Fruit fly (Drosophila melanogaster): ENCODE measurements around the gene CG13082.

Gene CG13082

DNA sequence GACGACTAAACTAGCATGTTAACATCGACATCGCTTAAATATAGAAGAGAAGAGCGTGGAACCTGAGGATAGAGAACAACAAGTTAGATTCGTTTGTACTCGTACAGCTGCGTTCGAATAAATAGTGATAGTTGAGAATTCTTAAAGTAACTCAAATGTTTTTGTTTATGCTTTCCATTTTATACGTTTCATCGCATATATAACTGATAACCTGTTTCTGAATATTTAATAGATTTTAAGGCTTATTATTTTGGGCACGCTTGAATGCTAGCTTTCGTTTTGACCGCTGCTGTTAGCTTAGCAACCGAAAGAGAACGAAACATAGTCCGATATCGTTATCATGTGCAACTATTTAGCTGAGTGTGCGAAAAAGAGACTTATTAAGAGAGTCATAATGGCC, 9.9 kb upstream of the CG13082 start (continued):
- TF ChIP-seq ranshi (GFP tag; IDR thresholded peaks at IDR 0.05) (peak; percentile 96), btn (GFP tag; optimal IDR thresholded peaks at IDR 0.05) (peak; percentile 62), Hr39 (optimal IDR thresholded peaks at IDR 0.05) (no peak), CG4854 (GFP tag; optimal IDR thresholded peaks at IDR 0.05) (peak; percentile 94), Lhr (GFP tag; optimal IDR thresholded peaks at IDR 0.05) (peak; percentile 25), ase (GFP tag; IDR thresholded peaks at IDR 0.05) (peak; percentile 93), CG18599 (GFP tag; optimal IDR thresholded peaks at IDR 0.05) (peak; percentile 99), tio (GFP tag; optimal IDR thresholded peaks at IDR 0.05) (no peak), CG12942 (GFP tag; optimal IDR thresholded peaks at IDR 0.05) (peak; percentile 85), Tbp (GFP tag; optimal IDR thresholded peaks at IDR 0.05) (no peak), CTCF (GFP tag; optimal IDR thresholded peaks at IDR 0.05) (peak; percentile 45), tgo (GFP tag; IDR thresholded peaks at IDR 0.05) (peak; percentile 97), cas (GFP tag; IDR thresholded peaks at IDR 0.05) (peak; percentile 97), repo (GFP tag; optimal IDR thresholded peaks at IDR 0.05) (peak; percentile 85), toy (GFP tag; IDR thresholded peaks at IDR 0.05) (peak; percentile 92), CG11247 (GFP tag; IDR thresholded peaks at IDR 0.05) (peak; percentile 97), CG18764 (GFP tag; optimal IDR thresholded peaks at IDR 0.05) (peak; percentile 79), hb (GFP tag; IDR thresholded peaks at IDR 0.05; ENCODE audit: partially characterized antibody) (no peak), sens (GFP tag) (peak; percentile 98), nmo (GFP tag; optimal IDR thresholded peaks at IDR 0.05) (peak; percentile 91), CG43689 (GFP tag; IDR thresholded peaks at IDR 0.05) (peak; percentile 83), Six4 (GFP tag; optimal IDR thresholded peaks at IDR 0.05) (peak; percentile 84), CG7556 (GFP tag; optimal IDR thresholded peaks at IDR 0.05) (peak; percentile 95), mirr (GFP tag; optimal IDR thresholded peaks at IDR 0.05) (peak; percentile 95), Side (GFP tag; optimal IDR thresholded peaks at IDR 0.05) (peak; percentile 94), pan (optimal IDR thresholded peaks at IDR 0.05) (no peak), pan (GFP tag; optimal IDR thresholded peaks at IDR 0.05 in 1 of 2, IDR thresholded peaks at IDR 0.05 in 1 of 2) (peak in 1 of 2 experiments; percentile 98), ro (GFP tag; IDR thresholded peaks at IDR 0.05) (peak; percentile 81), CG4404 (GFP tag; IDR thresholded peaks at IDR 0.05) (peak; percentile 84), CG18619 (GFP tag; optimal IDR thresholded peaks at IDR 0.05) (peak; percentile 95), usp (GFP tag; optimal IDR thresholded peaks at IDR 0.05) (no peak), CG10543 (GFP tag; optimal IDR thresholded peaks at IDR 0.05) (peak; percentile 76), Med (GFP tag) (peak; percentile 100), p53 (GFP tag; optimal IDR thresholded peaks at IDR 0.05) (peak; percentile 29), ems (GFP tag; optimal IDR thresholded peaks at IDR 0.05) (peak; percentile 96), CG33213 (GFP tag; optimal IDR thresholded peaks at IDR 0.05) (peak; percentile 94), Ravus (GFP tag; IDR thresholded peaks at IDR 0.05) (peak; percentile 88), cg (GFP tag; optimal IDR thresholded peaks at IDR 0.05) (no peak), br (optimal IDR thresholded peaks at IDR 0.05) (no peak), Trl (optimal IDR thresholded peaks at IDR 0.05) (peak in 1 of 2 experiments; percentile 82), Trl (GFP tag; optimal IDR thresholded peaks at IDR 0.05) (peak; percentile 90), CG13775 (GFP tag; optimal IDR thresholded peaks at IDR 0.05) (peak; percentile 94), esg (GFP tag; conservative IDR thresholded peaks at IDR 0.05) (peak; percentile 93), sens-2 (GFP tag; IDR thresholded peaks at IDR 0.05) (peak; percentile 78)

DNA sequence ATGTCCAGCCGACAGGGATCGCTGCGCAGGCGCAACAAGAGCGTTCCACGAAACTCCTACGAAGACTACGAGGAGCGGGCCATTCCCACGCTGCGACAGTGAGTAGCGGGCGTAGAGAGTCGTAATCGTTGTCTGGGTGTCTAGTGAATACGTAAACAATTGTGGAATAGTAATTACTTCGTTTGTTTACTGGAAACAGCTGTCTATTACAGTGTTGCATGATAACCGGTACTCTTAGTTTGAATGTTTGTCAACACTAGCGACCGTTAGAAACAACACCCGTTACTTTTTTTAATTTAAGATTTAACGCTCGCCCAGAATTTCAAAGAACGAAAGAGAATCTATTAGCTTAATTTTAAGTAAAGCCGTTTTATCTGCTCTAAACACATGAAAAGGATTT, 8.1 kb upstream of the CG13082 start, which contains the start of gene CG10165:
CG10165 (minus strand) TSS at position 214 of the 400 bp plus-strand sequence.
- TF ChIP-seq disco-r (GFP tag; optimal IDR thresholded peaks at IDR 0.05), result no peak
- TF ChIP-seq CG30431 (GFP tag; optimal IDR thresholded peaks at IDR 0.05), result no peak
- no peak for TF ChIP-seq Xbp1 (GFP tag; optimal IDR thresholded peaks at IDR 0.05)
- TF ChIP-seq pros (GFP tag; optimal IDR thresholded peaks at IDR 0.05), result no peak
- peak; percentile 19 for TF ChIP-seq lbe (GFP tag; optimal IDR thresholded peaks at IDR 0.05)
- no peak for TF ChIP-seq sc (optimal IDR thresholded peaks at IDR 0.05)
- TF ChIP-seq sc (GFP tag; optimal IDR thresholded peaks at IDR 0.05), result no peak
- no peak for TF ChIP-seq gt (GFP tag; IDR thresholded peaks at IDR 0.05)
- no peak for TF ChIP-seq CG1647 (GFP tag; optimal IDR thresholded peaks at IDR 0.05)
- TF ChIP-seq bowl (GFP tag; IDR thresholded peaks at IDR 0.05), result no peak
- TF ChIP-seq CG34422 (GFP tag; IDR thresholded peaks at IDR 0.05), result peak; percentile 36; the same call in 1 of the 3 replicates
- no peak for TF ChIP-seq Oli (tag; optimal IDR thresholded peaks at IDR 0.05)
- no peak for TF ChIP-seq CG1233 (GFP tag; optimal IDR thresholded peaks at IDR 0.05)
- TF ChIP-seq bsh (GFP tag; optimal IDR thresholded peaks at IDR 0.05), result no peak
